Fruit fly (Drosophila melanogaster) whole organism, embryonic: ENCODE measurements around the gene CG13631.

ENCODE experiments used
- Antp ChIP-seq: fragments of 200-800 bp; sonication (Bioruptor generic); optimal IDR thresholded peaks from 3 replicates; lab custom pipeline; 2016; ENCODE audit warnings: missing biosample characterization, missing genetic modification characterization
- Awh ChIP-seq: fragments of 200-800 bp; sonication (Bioruptor generic); IDR thresholded peaks from 2 replicates; pipeline ENCODE4, ENCODE4 v1.3.6; 2022; ENCODE audit warnings: missing biosample characterization, missing genetic modification characterization
- C15 ChIP-seq: fragments of 200-800 bp; sonication (Bioruptor generic); IDR thresholded peaks from 3 replicates; pipeline ENCODE4 v1.3.6; 2022; ENCODE audit warnings: missing biosample characterization, missing genetic modification characterization
- CG13123 ChIP-seq: fragments of 200-800 bp; sonication (Bioruptor generic); optimal IDR thresholded peaks from 2 replicates; lab custom pipeline; 2016; ENCODE audit warnings: missing biosample characterization, missing genetic modification characterization
- CG17802 ChIP-seq: fragments of 200-800 bp; sonication (Bioruptor generic); optimal IDR thresholded peaks from 2 replicates; lab custom pipeline; 2018; ENCODE audit warnings: missing biosample characterization, mild to moderate bottlenecking, missing genetic modification characterization, moderate library complexity
- CG2678 ChIP-seq: fragments of 200-800 bp; sonication (Bioruptor generic); optimal IDR thresholded peaks from 3 replicates; lab custom pipeline; 2019; ENCODE audit warnings: missing biosample characterization, mild to moderate bottlenecking, missing genetic modification characterization, moderate library complexity
- CG2875 ChIP-seq: fragments of 200-800 bp; sonication (Bioruptor generic); optimal IDR thresholded peaks from 2 replicates; lab custom pipeline; 2017; ENCODE audit warnings: missing biosample characterization, mild to moderate bottlenecking, missing genetic modification characterization, missing genetic modification reagents
- CG2889 ChIP-seq: fragments of 200-800 bp; sonication (Bioruptor generic); IDR thresholded peaks from 3 replicates; pipeline ENCODE4 v1.3.6; 2022; ENCODE audit warnings: missing biosample characterization, missing genetic modification characterization
- CG31388 ChIP-seq: fragments of 200-800 bp; sonication (Bioruptor generic); optimal IDR thresholded peaks from 2 replicates; lab custom pipeline; 2016; ENCODE audit warnings: missing biosample characterization, missing genetic modification characterization
- CG3281 ChIP-seq: fragments of 200-800 bp; sonication (Bioruptor generic); optimal IDR thresholded peaks from 3 replicates; lab custom pipeline; 2017; ENCODE audit warnings: missing biosample characterization, mild to moderate bottlenecking, missing genetic modification characterization
- CG6175 ChIP-seq: fragments of 200-800 bp; sonication (Bioruptor generic); IDR thresholded peaks from 3 replicates; pipeline ENCODE4 v1.3.6; 2022; ENCODE audit warnings: missing biosample characterization, missing genetic modification characterization
- CG6765 ChIP-seq: fragments of 200-800 bp; sonication (Bioruptor generic); optimal IDR thresholded peaks from 3 replicates; lab custom pipeline; 2017; ENCODE audit warnings: missing biosample characterization, mild to moderate bottlenecking, missing genetic modification characterization
- CG6813 ChIP-seq: fragments of 200-800 bp; sonication (Bioruptor generic); optimal IDR thresholded peaks from 2 replicates; lab custom pipeline; 2017; ENCODE audit warnings: missing biosample characterization, missing genetic modification characterization, mild to moderate bottlenecking, moderate library complexity, missing genetic modification reagents
- CG7786 ChIP-seq: fragments of 200-800 bp; sonication (Bioruptor generic); optimal IDR thresholded peaks from 2 replicates; lab custom pipeline; 2016; ENCODE audit warnings: missing biosample characterization, missing genetic modification characterization
- CG8765 ChIP-seq: fragments of 200-800 bp; sonication (Bioruptor generic); IDR thresholded peaks from 2 replicates; pipeline ENCODE4 v1.3.6; 2022; ENCODE audit warnings: missing biosample characterization, missing genetic modification characterization
- Camta ChIP-seq: fragments of 200-800 bp; sonication (Bioruptor generic); optimal IDR thresholded peaks from 2 replicates; lab custom pipeline; 2016; ENCODE audit warnings: missing biosample characterization, missing genetic modification characterization
- CkIIα-i1 ChIP-seq: fragments of 200-800 bp; sonication (Bioruptor generic); IDR thresholded peaks from 2 replicates; pipeline ENCODE4 v1.3.6; 2022; ENCODE audit warnings: missing biosample characterization, missing genetic modification characterization
- CrebB ChIP-seq: fragments of 200-800 bp; sonication (Bioruptor generic); optimal IDR thresholded peaks from 3 replicates; lab custom pipeline; 2018; ENCODE audit warnings: missing biosample characterization, mild to moderate bottlenecking, missing genetic modification characterization
- Doc3 ChIP-seq: fragments of 200-800 bp; sonication (Bioruptor generic); IDR thresholded peaks from 3 replicates; pipeline ENCODE4 v1.3.6; 2022; ENCODE audit warnings: missing biosample characterization, missing genetic modification characterization; ENCODE audit not compliant: partially characterized antibody
- Dref ChIP-seq: fragments of 200-800 bp; sonication (Bioruptor generic); IDR thresholded peaks from 2 replicates; pipeline ENCODE4 v1.3.6; 2022; ENCODE audit warnings: missing biosample characterization, missing genetic modification characterization
- HHEX ChIP-seq: fragments of 200-800 bp; sonication (Bioruptor generic); optimal IDR thresholded peaks from 3 replicates; lab custom pipeline; 2017; ENCODE audit warnings: missing biosample characterization, mild to moderate bottlenecking, missing genetic modification characterization, missing genetic modification reagents
- HLH3B ChIP-seq: fragments of 200-800 bp; sonication (Bioruptor generic); IDR thresholded peaks from 2 replicates; pipeline ENCODE4 v1.3.6; 2022; ENCODE audit warnings: missing biosample characterization, missing genetic modification characterization
- Hmx ChIP-seq: fragments of 200-800 bp; sonication (Bioruptor generic); optimal IDR thresholded peaks from 2 replicates; lab custom pipeline; 2016; ENCODE audit warnings: missing biosample characterization, missing genetic modification characterization
- Hr39 ChIP-seq: fragments of >200 bp; optimal IDR thresholded peaks from 2 replicates; lab custom pipeline; 2017
- Hr51 ChIP-seq, 2 experiments: fragments of 200-800 bp; sonication (Bioruptor generic); optimal IDR thresholded peaks; 2 replicates in 1 of 2; 3 replicates in 1 of 2; lab custom pipeline; 2016 to 2018; ENCODE audit warnings: missing biosample characterization in 2 of 2, missing genetic modification characterization in 2 of 2, mild to moderate bottlenecking in 1 of 2, moderate library complexity in 1 of 2
- Hsf ChIP-seq: fragments of 200-800 bp; sonication (Bioruptor generic); optimal IDR thresholded peaks from 3 replicates; lab custom pipeline; 2016; ENCODE audit warnings: missing biosample characterization, missing genetic modification characterization
- Myb ChIP-seq: fragments of 200-800 bp; sonication (Bioruptor generic); optimal IDR thresholded peaks from 2 replicates; lab custom pipeline; 2016; ENCODE audit warnings: missing biosample characterization, missing genetic modification characterization
- NK7.1 ChIP-seq: fragments of 200-800 bp; sonication (Bioruptor generic); optimal IDR thresholded peaks from 3 replicates; lab custom pipeline; 2016; ENCODE audit warnings: missing biosample characterization, missing genetic modification characterization
- Optix ChIP-seq: fragments of 200-800 bp; sonication (Bioruptor generic); IDR thresholded peaks from 3 replicates; pipeline ENCODE4 v1.3.6; 2022; ENCODE audit warnings: missing biosample characterization, missing genetic modification characterization
- Ravus ChIP-seq: fragments of 200-800 bp; sonication (Bioruptor generic); IDR thresholded peaks from 2 replicates; pipeline ENCODE4 v1.3.6; 2022; ENCODE audit warnings: missing biosample characterization, missing genetic modification characterization
- Ssrp ChIP-seq: fragments of 200-800 bp; sonication (Bioruptor generic); optimal IDR thresholded peaks from 2 replicates; lab custom pipeline; 2018; ENCODE audit warnings: missing biosample characterization, mild to moderate bottlenecking, missing genetic modification characterization, moderate library complexity
- TFAM ChIP-seq: fragments of 200-800 bp; sonication (Bioruptor generic); optimal IDR thresholded peaks from 2 replicates; lab custom pipeline; 2017; ENCODE audit warnings: missing biosample characterization, missing genetic modification characterization, inconsistent platforms
- amos ChIP-seq: fragments of 200-800 bp; sonication (Bioruptor generic); IDR thresholded peaks from 2 replicates; pipeline ENCODE4 v1.3.6; 2022; ENCODE audit warnings: missing biosample characterization, missing genetic modification characterization; ENCODE audit not compliant: partially characterized antibody
- br ChIP-seq: fragments of >200 bp; optimal IDR thresholded peaks from 2 replicates; lab custom pipeline; 2017
- chm ChIP-seq: fragments of 200-800 bp; sonication (Bioruptor generic); IDR thresholded peaks from 2 replicates; pipeline ENCODE4 v1.3.6; 2022; ENCODE audit warnings: missing biosample characterization, missing genetic modification characterization
- ems ChIP-seq: fragments of 200-800 bp; sonication (Bioruptor generic); optimal IDR thresholded peaks from 3 replicates; lab custom pipeline; 2016; ENCODE audit warnings: missing biosample characterization, missing genetic modification characterization
- fd96Cb ChIP-seq: fragments of 200-800 bp; sonication (Bioruptor generic); optimal IDR thresholded peaks from 2 replicates; lab custom pipeline; 2018; ENCODE audit warnings: missing biosample characterization, mild to moderate bottlenecking, missing genetic modification characterization, moderate library complexity
- grn ChIP-seq: fragments of 200-800 bp; sonication (Bioruptor generic); optimal IDR thresholded peaks from 3 replicates; lab custom pipeline; 2017; ENCODE audit warnings: missing biosample characterization, missing genetic modification characterization
- ind ChIP-seq: fragments of 200-800 bp; sonication (Bioruptor generic); optimal IDR thresholded peaks from 3 replicates; lab custom pipeline; 2016; ENCODE audit warnings: missing biosample characterization, missing genetic modification characterization
- insv ChIP-seq, 2 experiments: fragments of 200-800 bp; sonication (Bioruptor generic); optimal IDR thresholded peaks; 3 replicates each; lab custom pipeline; 2016 to 2018; ENCODE audit warnings: missing biosample characterization in 2 of 2, missing genetic modification characterization in 2 of 2
- kni ChIP-seq: fragments of 200-800 bp; sonication (Bioruptor generic); optimal IDR thresholded peaks from 3 replicates; lab custom pipeline; 2017; ENCODE audit warnings: mild to moderate bottlenecking, missing biosample characterization, missing genetic modification reagents, missing genetic modification characterization
- mam ChIP-seq: fragments of 200-800 bp; sonication (Bioruptor generic); optimal IDR thresholded peaks from 3 replicates; lab custom pipeline; 2016; ENCODE audit warnings: missing biosample characterization, missing genetic modification characterization
- nerfin-2 ChIP-seq: fragments of 200-800 bp; sonication (Bioruptor generic); IDR thresholded peaks from 2 replicates; pipeline ENCODE4 v1.3.6; 2022; ENCODE audit warnings: missing biosample characterization, missing genetic modification characterization; ENCODE audit not compliant: partially characterized antibody
- pb ChIP-seq: fragments of 200-800 bp; sonication (Bioruptor generic); optimal IDR thresholded peaks from 3 replicates; lab custom pipeline; 2016; ENCODE audit warnings: missing biosample characterization, missing genetic modification characterization
- pum ChIP-seq: fragments of 200-800 bp; sonication (Bioruptor generic); optimal IDR thresholded peaks from 2 replicates; lab custom pipeline; 2016; ENCODE audit warnings: missing biosample characterization, missing genetic modification characterization
- sim ChIP-seq: fragments of 200-800 bp; sonication (Bioruptor generic); IDR thresholded peaks from 2 replicates; pipeline ENCODE4 v1.3.6; 2022; ENCODE audit warnings: missing biosample characterization, missing genetic modification characterization
- slp2 ChIP-seq: fragments of 200-800 bp; sonication (Bioruptor generic); optimal IDR thresholded peaks from 2 replicates; lab custom pipeline; 2016; ENCODE audit warnings: missing biosample characterization, missing genetic modification characterization
- tgo ChIP-seq: fragments of 200-800 bp; sonication (Bioruptor generic); IDR thresholded peaks from 3 replicates; pipeline ENCODE4 v1.3.6; 2022; ENCODE audit warnings: missing biosample characterization, missing genetic modification characterization
- tio ChIP-seq: fragments of 200-800 bp; sonication (Bioruptor generic); optimal IDR thresholded peaks from 2 replicates; lab custom pipeline; 2017; ENCODE audit warnings: missing biosample characterization, missing genetic modification characterization, inconsistent platforms
- unpg ChIP-seq: fragments of 200-800 bp; sonication (Bioruptor generic); optimal IDR thresholded peaks from 3 replicates; lab custom pipeline; 2018; ENCODE audit warnings: missing biosample characterization, mild to moderate bottlenecking, missing genetic modification characterization, moderate library complexity

The CG13631 gene

dm6 chr3R:24771273-24772231, 2.4 kb downstream of the CG13631 start, which contains the start of gene CG42331 (continued):
- TF ChIP-seq ind (peak; percentile 65), pb (no peak), Optix (GFP tag; lab: Robert Waterston, UW) (no peak), Myb (GFP tag; lab: Kevin White, UChicago) (peak; percentile 21), HLH3B (GFP tag; lab: Robert Waterston, UW) (peak; percentile 42; the same call in 1 of the 2 replicates), CG8765 (GFP tag; lab: Robert Waterston, UW) (no peak), TFAM (no peak), unpg (peak; percentile 70), kni (GFP tag; lab: Kevin White, UChicago) (peak; percentile 66), CG2889 (GFP tag; lab: Robert Waterston, UW) (no peak), Hr51 (GFP tag; optimal IDR thresholded peaks at IDR 0.05; lab: Kevin White, UChicago) (peak; percentile 46 to 71), Awh (no peak), CrebB (tag; lab: Kevin White, UChicago) (no peak), Doc3 (GFP tag; lab: Robert Waterston, UW) (no peak), CG6175 (GFP tag; lab: Robert Waterston, UW) (peak; percentile 18; the same call in 1 of the 3 replicates), mam (GFP tag; lab: Kevin White, UChicago) (peak; percentile 48), C15 (GFP tag; lab: Robert Waterston, UW) (no peak), CG3281 (GFP tag; lab: Kevin White, UChicago) (peak; percentile 71), fd96Cb (peak; percentile 66), nerfin-2 (no peak), br (lab: Kevin White, UChicago) (no peak), Ssrp (tag; lab: Kevin White, UChicago) (peak; percentile 51), Hsf (GFP tag; lab: Kevin White, UChicago) (peak; percentile 56), slp2 (GFP tag; lab: Kevin White, UChicago) (peak; percentile 52), CG2678 (tag; lab: Kevin White, UChicago) (peak; percentile 83), Antp (peak; percentile 39), Hmx (no peak), sim (no peak), grn (GFP tag; lab: Kevin White, UChicago) (peak; percentile 2), CG13123 (GFP tag; lab: Kevin White, UChicago) (no peak), Ravus (no peak; the same call in 1 of the 2 replicates), CG6765 (GFP tag; lab: Kevin White, UChicago) (no peak), Camta (GFP tag; lab: Kevin White, UChicago) (peak; percentile 39), chm (GFP tag; lab: Robert Waterston, UW) (peak; percentile 18; the same call in 1 of the 2 replicates), insv (GFP tag; optimal IDR thresholded peaks at IDR 0.05; lab: Kevin White, UChicago) (no peak), CG31388 (no peak), tio (GFP tag; lab: Kevin White, UChicago) (peak; percentile 45), CG17802 (tag; lab: Kevin White, UChicago) (no peak), amos (no peak), NK7.1 (GFP tag; lab: Kevin White, UChicago) (peak; percentile 24), ems (GFP tag; lab: Kevin White, UChicago) (peak; percentile 48), pum (GFP tag; lab: Kevin White, UChicago) (peak; percentile 45), CG6813 (GFP tag; lab: Kevin White, UChicago) (peak; percentile 38), CG2875 (GFP tag; lab: Kevin White, UChicago) (peak; percentile 42), Dref (GFP tag; lab: Robert Waterston, UW) (no peak), CG7786 (GFP tag; lab: Kevin White, UChicago) (peak; percentile 60), tgo (GFP tag; lab: Robert Waterston, UW) (no peak; the same call in 2 of the 3 replicates), CkIIα-i1 (GFP tag; lab: Robert Waterston, UW) (no peak), Hr39 (lab: Kevin White, UChicago) (no peak), HHEX (peak; percentile 66)
